Worm (Caenorhabditis elegans) whole organism, young adult: ENCODE measurements around the gene hpl-1.
A peak's percentile ranks its signal among the peaks of the same experiment; 100 is the strongest.

Experiments used
- B0336.3 ChIP-seq: fragments of 200-800 bp; sonication (Bioruptor generic); IDR thresholded peaks from 2 replicates; pipeline ENCODE4 v1.3.6; 2022; ENCODE audit warnings: missing genetic modification characterization, missing compliant biosample characterization
- D2030.7 ChIP-seq: fragments of 200-800 bp; sonication (Bioruptor generic); IDR thresholded peaks from 2 replicates; pipeline ENCODE4 v1.3.6; 2022; ENCODE audit warnings: missing genetic modification reagents, missing genetic modification characterization, missing compliant biosample characterization
- F10E7.11 ChIP-seq: sonication (generic microtip); optimal IDR thresholded peaks from 2 replicates; lab custom pipeline; 2017; ENCODE audit warnings: mild to moderate bottlenecking, missing genetic modification characterization, moderate library complexity, missing compliant biosample characterization
- F49E8.2 ChIP-seq: sonication (generic microtip); optimal IDR thresholded peaks from 3 replicates; lab custom pipeline; 2017; ENCODE audit warnings: missing genetic modification characterization, mild to moderate bottlenecking, missing compliant biosample characterization, antibody characterized with exemption, moderate library complexity; ENCODE audit not compliant: insufficient read depth
- F52B5.7 ChIP-seq: sonication (generic microtip); optimal IDR thresholded peaks from 2 replicates; lab custom pipeline; 2016; ENCODE audit warnings: mild to moderate bottlenecking, missing genetic modification characterization, missing compliant biosample characterization
- F55B11.4 ChIP-seq: sonication (generic microtip); optimal IDR thresholded peaks from 2 replicates; lab custom pipeline; 2016; ENCODE audit warnings: missing compliant biosample characterization, missing genetic modification characterization, borderline replicate concordance; ENCODE audit not compliant: insufficient read depth
- F57C9.4 ChIP-seq: sonication (generic microtip); optimal IDR thresholded peaks from 2 replicates; lab custom pipeline; 2017; ENCODE audit warnings: mild to moderate bottlenecking, missing genetic modification characterization, missing compliant biosample characterization
- K12H6.12 ChIP-seq: fragments of 200-800 bp; sonication (Bioruptor generic); optimal IDR thresholded peaks from 2 replicates; lab custom pipeline; 2018; ENCODE audit warnings: mild to moderate bottlenecking, missing genetic modification characterization, missing compliant biosample characterization
- T07F8.4 ChIP-seq: sonication (generic microtip); optimal IDR thresholded peaks from 2 replicates; lab custom pipeline; 2016; ENCODE audit warnings: mild to moderate bottlenecking, missing genetic modification characterization, moderate library complexity, missing compliant biosample characterization
- T26A5.8 ChIP-seq: sonication (generic microtip); optimal IDR thresholded peaks from 2 replicates; lab custom pipeline; 2016; ENCODE audit warnings: missing genetic modification characterization, missing compliant biosample characterization
- Y53G8AR.9 ChIP-seq: fragments of 200-800 bp; sonication (Bioruptor generic); conservative IDR thresholded peaks from 2 replicates; pipeline ENCODE4 v1.3.6; 2022; ENCODE audit warnings: missing genetic modification reagents, missing genetic modification characterization, missing compliant biosample characterization
- Y95B8A.8 ChIP-seq: fragments of 200-800 bp; sonication (Bioruptor generic); IDR thresholded peaks from 2 replicates; pipeline ENCODE4 v1.3.6; 2022; ENCODE audit warnings: missing genetic modification reagents, missing genetic modification characterization, missing compliant biosample characterization
- akir-1 ChIP-seq: fragments of 200-800 bp; sonication (Bioruptor generic); optimal IDR thresholded peaks from 2 replicates; lab custom pipeline; 2018; ENCODE audit warnings: mild to moderate bottlenecking, missing genetic modification characterization, moderate library complexity, missing compliant biosample characterization
- ama-1 ChIP-seq, 3 experiments: fragments of 150-350 bp in 1 of 3; sonication (generic microtip) in 2 of 3; optimal IDR thresholded peaks; 2 replicates each; lab custom pipeline; 2014 to 2018; ENCODE audit warnings: missing biosample characterization in 2 of 3, missing genetic modification characterization in 2 of 3, missing genetic modification reagents in 2 of 3
- aptf-3 ChIP-seq: fragments of 200-800 bp; sonication (Bioruptor generic); IDR thresholded peaks from 2 replicates; pipeline ENCODE4 v1.3.6; 2022; ENCODE audit warnings: missing genetic modification characterization, missing compliant biosample characterization
- attf-3 ChIP-seq: fragments of 200-800 bp; sonication (Bioruptor generic); conservative IDR thresholded peaks from 2 replicates; pipeline ENCODE4 v1.3.6; 2022; ENCODE audit warnings: missing genetic modification reagents, missing genetic modification characterization, missing compliant biosample characterization
- attf-5 ChIP-seq: fragments of 200-800 bp; sonication (Bioruptor generic); optimal IDR thresholded peaks from 2 replicates; lab custom pipeline; 2018; ENCODE audit warnings: mild to moderate bottlenecking, missing genetic modification characterization, missing compliant biosample characterization
- ccch-3 ChIP-seq: fragments of 200-800 bp; sonication (Bioruptor generic); optimal IDR thresholded peaks from 2 replicates; lab custom pipeline; 2018; ENCODE audit warnings: mild to moderate bottlenecking, missing genetic modification characterization, missing compliant biosample characterization
- cebp-2 ChIP-seq: fragments of 200-800 bp; sonication (Bioruptor generic); IDR thresholded peaks from 2 replicates; pipeline ENCODE4 v1.3.6; 2022; ENCODE audit warnings: missing genetic modification characterization, missing compliant biosample characterization
- dpff-1 ChIP-seq: sonication (generic microtip); optimal IDR thresholded peaks from 2 replicates; lab custom pipeline; 2017; ENCODE audit warnings: mild to moderate bottlenecking, missing genetic modification characterization, missing compliant biosample characterization
- egl-18 ChIP-seq: fragments of 200-800 bp; sonication (Bioruptor generic); IDR thresholded peaks from 2 replicates; pipeline ENCODE4 v1.3.6; 2022; ENCODE audit warnings: missing genetic modification reagents, missing genetic modification characterization, missing compliant biosample characterization
- egl-44 ChIP-seq: fragments of 200-800 bp; sonication (Bioruptor generic); IDR thresholded peaks from 2 replicates; pipeline ENCODE4 v1.3.6; 2022; ENCODE audit warnings: missing genetic modification reagents, missing genetic modification characterization, missing compliant biosample characterization
- egrh-3 ChIP-seq: fragments of 200-800 bp; sonication (Bioruptor generic); IDR thresholded peaks from 2 replicates; pipeline ENCODE4 v1.3.6; 2022; ENCODE audit warnings: missing genetic modification reagents, missing genetic modification characterization, missing compliant biosample characterization
- hlh-12 ChIP-seq: sonication (generic microtip); optimal IDR thresholded peaks from 2 replicates; lab custom pipeline; 2016; ENCODE audit warnings: missing genetic modification characterization, missing compliant biosample characterization
- hlh-26 ChIP-seq: fragments of 200-800 bp; sonication (Bioruptor generic); conservative IDR thresholded peaks from 2 replicates; pipeline ENCODE4 v1.3.6; 2022; ENCODE audit warnings: missing genetic modification reagents, missing genetic modification characterization, missing compliant biosample characterization
- hsf-1 ChIP-seq: fragments of 200-800 bp; sonication (Bioruptor generic); IDR thresholded peaks from 2 replicates; pipeline ENCODE4 v1.3.6; 2022; ENCODE audit warnings: missing genetic modification reagents, missing genetic modification characterization, missing compliant biosample characterization
- lin-40 ChIP-seq: sonication (generic microtip); optimal IDR thresholded peaks from 2 replicates; lab custom pipeline; 2016; ENCODE audit warnings: missing genetic modification characterization, mild to moderate bottlenecking, missing compliant biosample characterization, missing genotype, missing genetic modification reagents
- madf-10 ChIP-seq: sonication (generic microtip); optimal IDR thresholded peaks from 2 replicates; lab custom pipeline; 2016; ENCODE audit warnings: mild to moderate bottlenecking, missing genetic modification characterization, missing compliant biosample characterization
- madf-6 ChIP-seq: fragments of 200-800 bp; sonication (Bioruptor generic); IDR thresholded peaks from 2 replicates; pipeline ENCODE4 v1.3.6; 2022; ENCODE audit warnings: missing genetic modification reagents, missing genetic modification characterization, missing compliant biosample characterization
- madf-8 ChIP-seq: fragments of 200-800 bp; sonication (Bioruptor generic); conservative IDR thresholded peaks from 2 replicates; pipeline ENCODE4 v1.3.6; 2022; ENCODE audit warnings: missing genetic modification reagents, missing genetic modification characterization, missing compliant biosample characterization
- mcd-1 ChIP-seq: fragments of 200-800 bp; sonication (Bioruptor generic); IDR thresholded peaks from 2 replicates; pipeline ENCODE4 v1.3.6; 2022; ENCODE audit warnings: missing genetic modification reagents, missing genetic modification characterization, missing compliant biosample characterization
- mel-28 ChIP-seq: sonication (generic microtip); optimal IDR thresholded peaks from 2 replicates; lab custom pipeline; 2016; ENCODE audit warnings: borderline replicate concordance, mild to moderate bottlenecking, missing genetic modification characterization, missing compliant biosample characterization
- nfya-1 ChIP-seq: sonication (generic microtip); optimal IDR thresholded peaks from 2 replicates; lab custom pipeline; 2017; ENCODE audit warnings: antibody characterized with exemption, missing compliant biosample characterization, missing genetic modification characterization, borderline replicate concordance; ENCODE audit not compliant: insufficient read depth
- nfya-2 ChIP-seq: fragments of 200-800 bp; sonication (Bioruptor generic); IDR thresholded peaks from 2 replicates; pipeline ENCODE4 v1.3.6; 2022; ENCODE audit warnings: missing genetic modification reagents, missing genetic modification characterization, missing compliant biosample characterization
- nhr-120 ChIP-seq: fragments of 200-800 bp; sonication (Bioruptor generic); IDR thresholded peaks from 2 replicates; pipeline ENCODE4 v1.3.6; 2022; ENCODE audit warnings: missing genetic modification characterization, missing compliant biosample characterization
- nhr-179 ChIP-seq: sonication (generic microtip); optimal IDR thresholded peaks from 2 replicates; lab custom pipeline; 2016; ENCODE audit warnings: mild to moderate bottlenecking, missing genetic modification characterization, missing compliant biosample characterization
- nhr-27 ChIP-seq: fragments of 200-800 bp; sonication (Bioruptor generic); optimal IDR thresholded peaks from 2 replicates; lab custom pipeline; 2018; ENCODE audit warnings: mild to moderate bottlenecking, missing genetic modification characterization, moderate library complexity, missing compliant biosample characterization
- pbrm-1 ChIP-seq: fragments of 200-800 bp; sonication (Bioruptor generic); IDR thresholded peaks from 2 replicates; pipeline ENCODE4 v1.3.6; 2022; ENCODE audit warnings: missing genetic modification reagents, missing genetic modification characterization, missing compliant biosample characterization
- rec-8 ChIP-seq, 2 experiments: sonication (generic microtip); optimal IDR thresholded peaks; 2 replicates each; lab custom pipeline; 2016; ENCODE audit warnings: mild to moderate bottlenecking in 2 of 2, missing genetic modification characterization in 2 of 2, missing genetic modification reagents in 2 of 2, missing genotype in 2 of 2, missing biosample characterization in 1 of 2, missing compliant biosample characterization in 1 of 2, moderate library complexity in 1 of 2
- sea-2 ChIP-seq: fragments of 200-800 bp; sonication (Bioruptor generic); IDR thresholded peaks from 2 replicates; pipeline ENCODE4 v1.3.6; 2022; ENCODE audit warnings: missing genetic modification characterization, missing compliant biosample characterization
- snpc-1.1 ChIP-seq: sonication (generic microtip); optimal IDR thresholded peaks from 2 replicates; lab custom pipeline; 2017; ENCODE audit warnings: missing genetic modification characterization, mild to moderate bottlenecking, missing compliant biosample characterization, antibody characterized with exemption, moderate library complexity, missing genotype, missing genetic modification reagents; ENCODE audit not compliant: insufficient read depth
- unc-130 ChIP-seq: sonication (generic microtip); optimal IDR thresholded peaks from 2 replicates; lab custom pipeline; 2016; ENCODE audit warnings: missing genetic modification reagents, missing genetic modification characterization, missing compliant biosample characterization
- zfh-2 ChIP-seq: fragments of 200-800 bp; sonication (Bioruptor generic); conservative IDR thresholded peaks from 2 replicates; pipeline ENCODE4 v1.3.6; 2022; ENCODE audit warnings: missing genetic modification reagents, missing genetic modification characterization, missing compliant biosample characterization
- zim-3 ChIP-seq: sonication (generic microtip); optimal IDR thresholded peaks from 2 replicates; lab custom pipeline; 2017; ENCODE audit warnings: mild to moderate bottlenecking, missing genetic modification characterization, moderate library complexity, missing compliant biosample characterization
- ztf-26 ChIP-seq: sonication (generic microtip); optimal IDR thresholded peaks from 2 replicates; lab custom pipeline; 2017; ENCODE audit warnings: missing genetic modification characterization, missing compliant biosample characterization
- ztf-28 ChIP-seq: fragments of 200-800 bp; sonication (Bioruptor generic); IDR thresholded peaks from 2 replicates; pipeline ENCODE4 v1.3.6; 2022; ENCODE audit warnings: missing genetic modification reagents, missing genetic modification characterization, missing compliant biosample characterization
- ztf-3 ChIP-seq: fragments of 200-800 bp; sonication (Bioruptor generic); optimal IDR thresholded peaks from 2 replicates; lab custom pipeline; 2018; ENCODE audit warnings: mild to moderate bottlenecking, missing genetic modification characterization, missing compliant biosample characterization
- ztf-6 ChIP-seq: fragments of 200-800 bp; sonication (Bioruptor generic); IDR thresholded peaks from 2 replicates; pipeline ENCODE4 v1.3.6; 2022; ENCODE audit warnings: missing genetic modification reagents, missing genetic modification characterization, missing compliant biosample characterization

Gene hpl-1

ce11 chrX:13264550-13264949, 19.4 kb downstream of the hpl-1 start (continued):
- TF ChIP-seq attf-3 (peak; percentile 54; the same call in 1 of the 2 replicates), nhr-120 (no peak), madf-8 (GFP tag; lab: Robert Waterston, UW) (0 out of 2 replicates have a peak, but pooled peaks have one; percentile 21), K12H6.12 (tag; lab: Kevin White, UChicago) (peak; percentile 39), F57C9.4 (tag; lab: Kevin White, UChicago) (no peak), F55B11.4 (tag; lab: Kevin White, UChicago) (no peak), Y53G8AR.9 (GFP tag; lab: Robert Waterston, UW) (0 out of 2 replicates have a peak, but pooled peaks have one; percentile 38), F52B5.7 (tag; lab: Kevin White, UChicago) (peak; percentile 68), egl-44 (peak; percentile 83), madf-6 (no peak; the same call in none of the 2 replicates), dpff-1 (tag; lab: Kevin White, UChicago) (no peak), T26A5.8 (tag; lab: Kevin White, UChicago) (peak; percentile 50), madf-10 (tag; lab: Kevin White, UChicago) (peak; percentile 64), unc-130 (peak; percentile 30), nfya-2 (GFP tag; lab: Robert Waterston, UW) (no peak), F49E8.2 (tag; lab: Kevin White, UChicago) (no peak), zfh-2 (GFP tag; lab: Robert Waterston, UW) (no peak), nfya-1 (tag; lab: Kevin White, UChicago) (no peak), hlh-12 (tag; lab: Kevin White, UChicago) (peak; percentile 41), egl-18 (GFP tag; lab: Robert Waterston, UW) (no peak), F10E7.11 (no peak), pbrm-1 (peak; percentile 88), ccch-3 (GFP tag; lab: Kevin White, UChicago) (peak; percentile 16), hsf-1 (GFP tag; lab: Robert Waterston, UW) (no peak), nhr-27 (tag; lab: Kevin White, UChicago) (no peak), zim-3 (tag; lab: Kevin White, UChicago) (peak; percentile 65), snpc-1.1 (no peak), cebp-2 (peak; percentile 88; the same call in 1 of the 2 replicates), Y95B8A.8 (0 out of 2 replicates have a peak, but pooled peaks have one; percentile 9), egrh-3 (GFP tag; lab: Robert Waterston, UW) (peak; percentile 53), lin-40 (tag; lab: Kevin White, UChicago) (peak; percentile 76), T07F8.4 (peak; percentile 42), ztf-28 (GFP tag; lab: Robert Waterston, UW) (peak; percentile 78; the same call in 1 of the 2 replicates), mcd-1 (GFP tag; lab: Robert Waterston, UW) (no peak), D2030.7 (peak; percentile 54), ztf-3 (GFP tag; lab: Kevin White, UChicago) (no peak), nhr-179 (tag; lab: Kevin White, UChicago) (no peak), mel-28 (no peak), attf-5 (no peak), sea-2 (0 out of 2 replicates have a peak, but pooled peaks have one; percentile 61), aptf-3 (peak; percentile 79; the same call in 1 of the 2 replicates), ztf-6 (GFP tag; lab: Robert Waterston, UW) (no peak), ztf-26 (tag; lab: Kevin White, UChicago) (no peak), B0336.3 (GFP tag; lab: Robert Waterston, UW) (no peak), hlh-26 (no peak), akir-1 (GFP tag; lab: Kevin White, UChicago) (no peak), rec-8 (tag; optimal IDR thresholded peaks at IDR 0.05; lab: Kevin White, UChicago) (peak; percentile 44 to 68), ama-1 (optimal IDR thresholded peaks at IDR 0.05; lab: Kevin White, UChicago) (no peak), ama-1 (GFP tag; optimal IDR thresholded peaks at IDR 0.05; lab: Kevin White, UChicago) (no peak)
